Worm (Caenorhabditis elegans) whole organism, young adult: ENCODE data around the gene Y45G12B.3.

Experiments
- B0035.1 ChIP-seq: sonication (generic microtip); optimal IDR thresholded peaks from 2 replicates; lab custom pipeline; 2016; ENCODE audit warnings: missing genetic modification characterization, mild to moderate bottlenecking, missing compliant biosample characterization, missing genotype, missing genetic modification reagents
- B0336.3 ChIP-seq: fragments of 200-800 bp; sonication (Bioruptor generic); IDR thresholded peaks from 2 replicates; pipeline ENCODE4 v1.3.6; 2022; ENCODE audit warnings: missing genetic modification characterization, missing compliant biosample characterization
- C06A6.2 ChIP-seq: fragments of 200-800 bp; sonication (Bioruptor generic); conservative IDR thresholded peaks from 2 replicates; pipeline ENCODE4 v1.3.6; 2022; ENCODE audit warnings: missing genetic modification characterization, missing compliant biosample characterization
- F10E7.11 ChIP-seq: sonication (generic microtip); optimal IDR thresholded peaks from 2 replicates; lab custom pipeline; 2017; ENCODE audit warnings: mild to moderate bottlenecking, missing genetic modification characterization, moderate library complexity, missing compliant biosample characterization
- F49E8.2 ChIP-seq: sonication (generic microtip); optimal IDR thresholded peaks from 3 replicates; lab custom pipeline; 2017; ENCODE audit warnings: missing genetic modification characterization, mild to moderate bottlenecking, missing compliant biosample characterization, antibody characterized with exemption, moderate library complexity; ENCODE audit not compliant: insufficient read depth
- F52B5.7 ChIP-seq: sonication (generic microtip); optimal IDR thresholded peaks from 2 replicates; lab custom pipeline; 2016; ENCODE audit warnings: mild to moderate bottlenecking, missing genetic modification characterization, missing compliant biosample characterization
- F55B11.4 ChIP-seq: sonication (generic microtip); optimal IDR thresholded peaks from 2 replicates; lab custom pipeline; 2016; ENCODE audit warnings: missing compliant biosample characterization, missing genetic modification characterization, borderline replicate concordance; ENCODE audit not compliant: insufficient read depth
- K11D2.4 ChIP-seq: fragments of 200-800 bp; sonication (Bioruptor generic); IDR thresholded peaks from 2 replicates; pipeline ENCODE4 v1.3.6; 2022; ENCODE audit warnings: missing genetic modification reagents, missing genetic modification characterization, missing compliant biosample characterization
- T07F8.4 ChIP-seq: sonication (generic microtip); optimal IDR thresholded peaks from 2 replicates; lab custom pipeline; 2016; ENCODE audit warnings: mild to moderate bottlenecking, missing genetic modification characterization, moderate library complexity, missing compliant biosample characterization
- T26A5.8 ChIP-seq: sonication (generic microtip); optimal IDR thresholded peaks from 2 replicates; lab custom pipeline; 2016; ENCODE audit warnings: missing genetic modification characterization, missing compliant biosample characterization
- Y56A3A.18 ChIP-seq: fragments of 200-800 bp; sonication (Bioruptor generic); IDR thresholded peaks from 2 replicates; pipeline ENCODE4 v1.3.6; 2022; ENCODE audit warnings: missing genetic modification reagents, missing genetic modification characterization, missing compliant biosample characterization
- ZK185.1 ChIP-seq: sonication (generic microtip); optimal IDR thresholded peaks from 2 replicates; lab custom pipeline; 2016; ENCODE audit warnings: mild to moderate bottlenecking, missing genetic modification characterization, missing compliant biosample characterization; ENCODE audit not compliant: poor library complexity, severe bottlenecking
- akir-1 ChIP-seq: fragments of 200-800 bp; sonication (Bioruptor generic); optimal IDR thresholded peaks from 2 replicates; lab custom pipeline; 2018; ENCODE audit warnings: mild to moderate bottlenecking, missing genetic modification characterization, moderate library complexity, missing compliant biosample characterization
- ama-1 ChIP-seq, 3 experiments: fragments of 150-350 bp in 1 of 3; sonication (generic microtip) in 2 of 3; optimal IDR thresholded peaks; 2 replicates each; lab custom pipeline; 2014 to 2018; ENCODE audit warnings: missing biosample characterization in 2 of 3, missing genetic modification characterization in 2 of 3, missing genetic modification reagents in 2 of 3
- attf-3 ChIP-seq: fragments of 200-800 bp; sonication (Bioruptor generic); conservative IDR thresholded peaks from 2 replicates; pipeline ENCODE4 v1.3.6; 2022; ENCODE audit warnings: missing genetic modification reagents, missing genetic modification characterization, missing compliant biosample characterization
- attf-5 ChIP-seq: fragments of 200-800 bp; sonication (Bioruptor generic); optimal IDR thresholded peaks from 2 replicates; lab custom pipeline; 2018; ENCODE audit warnings: mild to moderate bottlenecking, missing genetic modification characterization, missing compliant biosample characterization
- attf-6 ChIP-seq: fragments of 200-800 bp; sonication (Bioruptor generic); IDR thresholded peaks from 2 replicates; pipeline ENCODE4 v1.3.6; 2022; ENCODE audit warnings: missing genetic modification reagents, missing genetic modification characterization, missing compliant biosample characterization
- ccch-3 ChIP-seq: fragments of 200-800 bp; sonication (Bioruptor generic); optimal IDR thresholded peaks from 2 replicates; lab custom pipeline; 2018; ENCODE audit warnings: mild to moderate bottlenecking, missing genetic modification characterization, missing compliant biosample characterization
- cebp-2 ChIP-seq: fragments of 200-800 bp; sonication (Bioruptor generic); IDR thresholded peaks from 2 replicates; pipeline ENCODE4 v1.3.6; 2022; ENCODE audit warnings: missing genetic modification characterization, missing compliant biosample characterization
- ceh-100 ChIP-seq: fragments of 200-800 bp; sonication (Bioruptor generic); IDR thresholded peaks from 2 replicates; pipeline ENCODE4 v1.3.6; 2022; ENCODE audit warnings: missing genetic modification reagents, missing genetic modification characterization, missing compliant biosample characterization
- ceh-27 ChIP-seq: fragments of 200-800 bp; sonication (Bioruptor generic); optimal IDR thresholded peaks from 2 replicates; lab custom pipeline; 2018; ENCODE audit warnings: mild to moderate bottlenecking, missing genetic modification characterization, moderate library complexity, missing compliant biosample characterization
- ceh-40 ChIP-seq: fragments of 200-800 bp; sonication (Bioruptor generic); IDR thresholded peaks from 2 replicates; pipeline ENCODE4 v1.3.6; 2022; ENCODE audit warnings: missing genetic modification characterization, missing compliant biosample characterization
- ceh-79 ChIP-seq: sonication (generic microtip); optimal IDR thresholded peaks from 2 replicates; lab custom pipeline; 2017; ENCODE audit warnings: mild to moderate bottlenecking, missing genetic modification characterization, missing compliant biosample characterization
- ceh-91 ChIP-seq: fragments of 200-800 bp; sonication (Bioruptor generic); IDR thresholded peaks from 2 replicates; pipeline ENCODE4 v1.3.6; 2022; ENCODE audit warnings: missing genetic modification reagents, missing genetic modification characterization, missing compliant biosample characterization
- chd-7 ChIP-seq: sonication (generic microtip); optimal IDR thresholded peaks from 2 replicates; lab custom pipeline; 2016; ENCODE audit warnings: mild to moderate bottlenecking, missing genetic modification characterization, moderate library complexity, missing compliant biosample characterization
- dox-1 ChIP-seq: fragments of 200-800 bp; sonication (Bioruptor generic); IDR thresholded peaks from 2 replicates; pipeline ENCODE4 v1.3.6; 2022; ENCODE audit warnings: missing genetic modification reagents, missing genetic modification characterization, missing compliant biosample characterization
- efl-1 ChIP-seq: fragments of 150-350 bp; optimal IDR thresholded peaks from 2 replicates; lab custom pipeline; 2014; ENCODE audit warnings: missing biosample characterization, missing genetic modification reagents, missing genetic modification characterization
- egl-18 ChIP-seq: fragments of 200-800 bp; sonication (Bioruptor generic); IDR thresholded peaks from 2 replicates; pipeline ENCODE4 v1.3.6; 2022; ENCODE audit warnings: missing genetic modification reagents, missing genetic modification characterization, missing compliant biosample characterization
- egrh-3 ChIP-seq: fragments of 200-800 bp; sonication (Bioruptor generic); IDR thresholded peaks from 2 replicates; pipeline ENCODE4 v1.3.6; 2022; ENCODE audit warnings: missing genetic modification reagents, missing genetic modification characterization, missing compliant biosample characterization
- gei-17 ChIP-seq: fragments of 200-800 bp; sonication (Bioruptor generic); optimal IDR thresholded peaks from 2 replicates; lab custom pipeline; 2018; ENCODE audit warnings: mild to moderate bottlenecking, missing genetic modification characterization, missing compliant biosample characterization
- hrde-1 ChIP-seq: sonication (generic microtip); optimal IDR thresholded peaks from 2 replicates; lab custom pipeline; 2016; ENCODE audit warnings: missing genetic modification characterization, mild to moderate bottlenecking, missing compliant biosample characterization, moderate library complexity, missing genotype, missing genetic modification reagents, borderline replicate concordance
- hsf-1 ChIP-seq: fragments of 200-800 bp; sonication (Bioruptor generic); IDR thresholded peaks from 2 replicates; pipeline ENCODE4 v1.3.6; 2022; ENCODE audit warnings: missing genetic modification reagents, missing genetic modification characterization, missing compliant biosample characterization
- lsy-27 ChIP-seq: sonication (generic microtip); optimal IDR thresholded peaks from 2 replicates; lab custom pipeline; 2017; ENCODE audit warnings: missing genetic modification characterization, mild to moderate bottlenecking, missing compliant biosample characterization, antibody characterized with exemption, missing genotype, borderline replicate concordance; ENCODE audit not compliant: insufficient read depth
- madf-10 ChIP-seq: sonication (generic microtip); optimal IDR thresholded peaks from 2 replicates; lab custom pipeline; 2016; ENCODE audit warnings: mild to moderate bottlenecking, missing genetic modification characterization, missing compliant biosample characterization
- madf-8 ChIP-seq: fragments of 200-800 bp; sonication (Bioruptor generic); conservative IDR thresholded peaks from 2 replicates; pipeline ENCODE4 v1.3.6; 2022; ENCODE audit warnings: missing genetic modification reagents, missing genetic modification characterization, missing compliant biosample characterization
- mxl-1 ChIP-seq: sonication (generic microtip); optimal IDR thresholded peaks from 2 replicates; lab custom pipeline; 2016; ENCODE audit warnings: missing genetic modification characterization, missing compliant biosample characterization
- nfya-1 ChIP-seq: sonication (generic microtip); optimal IDR thresholded peaks from 2 replicates; lab custom pipeline; 2017; ENCODE audit warnings: antibody characterized with exemption, missing compliant biosample characterization, missing genetic modification characterization, borderline replicate concordance; ENCODE audit not compliant: insufficient read depth
- nfya-2 ChIP-seq: fragments of 200-800 bp; sonication (Bioruptor generic); IDR thresholded peaks from 2 replicates; pipeline ENCODE4 v1.3.6; 2022; ENCODE audit warnings: missing genetic modification reagents, missing genetic modification characterization, missing compliant biosample characterization
- nfyb-1 ChIP-seq: fragments of 200-800 bp; sonication (Bioruptor generic); IDR thresholded peaks from 2 replicates; pipeline ENCODE4 v1.3.6; 2022; ENCODE audit warnings: missing genetic modification reagents, missing genetic modification characterization, missing compliant biosample characterization
- rcor-1 ChIP-seq: fragments of 200-800 bp; sonication (Bioruptor generic); IDR thresholded peaks from 2 replicates; pipeline ENCODE4 v1.3.6; 2022; ENCODE audit warnings: missing genetic modification reagents, missing genetic modification characterization, missing compliant biosample characterization
- rec-8 ChIP-seq, 2 experiments: sonication (generic microtip); optimal IDR thresholded peaks; 2 replicates each; lab custom pipeline; 2016; ENCODE audit warnings: mild to moderate bottlenecking in 2 of 2, missing genetic modification characterization in 2 of 2, missing genetic modification reagents in 2 of 2, missing genotype in 2 of 2, missing biosample characterization in 1 of 2, missing compliant biosample characterization in 1 of 2, moderate library complexity in 1 of 2
- snpc-1.1 ChIP-seq: sonication (generic microtip); optimal IDR thresholded peaks from 2 replicates; lab custom pipeline; 2017; ENCODE audit warnings: missing genetic modification characterization, mild to moderate bottlenecking, missing compliant biosample characterization, antibody characterized with exemption, moderate library complexity, missing genotype, missing genetic modification reagents; ENCODE audit not compliant: insufficient read depth
- somi-1 ChIP-seq: fragments of 200-800 bp; sonication (Bioruptor generic); optimal IDR thresholded peaks from 2 replicates; lab custom pipeline; 2018; ENCODE audit warnings: mild to moderate bottlenecking, missing genetic modification characterization, missing compliant biosample characterization
- unc-62 ChIP-seq: fragments of 150-350 bp; optimal IDR thresholded peaks from 2 replicates; lab custom pipeline; 2014; ENCODE audit warnings: missing biosample characterization, missing genetic modification reagents, missing genetic modification characterization
- ztf-28 ChIP-seq: fragments of 200-800 bp; sonication (Bioruptor generic); IDR thresholded peaks from 2 replicates; pipeline ENCODE4 v1.3.6; 2022; ENCODE audit warnings: missing genetic modification reagents, missing genetic modification characterization, missing compliant biosample characterization
- ztf-3 ChIP-seq: fragments of 200-800 bp; sonication (Bioruptor generic); optimal IDR thresholded peaks from 2 replicates; lab custom pipeline; 2018; ENCODE audit warnings: mild to moderate bottlenecking, missing genetic modification characterization, missing compliant biosample characterization

Gene Y45G12B.3

DNA sequence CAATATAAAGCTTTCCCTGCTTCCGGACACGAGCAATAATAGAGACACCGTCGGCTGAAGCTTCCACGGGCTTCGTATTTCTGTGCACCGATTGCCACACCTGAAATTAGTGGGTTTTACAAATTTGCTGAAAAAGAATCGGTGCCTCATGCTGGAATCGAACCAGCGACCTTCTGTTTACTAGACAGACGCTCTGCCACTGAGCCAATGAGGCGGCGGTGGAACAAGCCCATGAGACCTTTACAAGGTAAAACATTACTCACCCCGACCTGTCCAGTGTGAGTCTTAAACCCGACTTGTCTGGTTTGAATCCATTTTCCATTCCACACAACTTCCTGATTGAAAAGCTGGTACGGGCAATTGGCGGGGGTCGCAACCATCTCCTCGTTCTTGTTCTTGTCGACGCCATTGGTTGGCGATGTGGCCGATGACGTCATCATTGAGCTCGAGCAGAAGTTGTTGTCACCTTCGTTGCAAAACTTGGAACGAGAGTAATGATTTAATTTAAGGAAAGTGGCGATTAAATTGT lies 31.5 kb downstream of the Y45G12B.3 start, which contains the start of gene ndx-2 (continued):
- peak; percentile 33 for TF ChIP-seq efl-1
- TF ChIP-seq C06A6.2 (GFP tag; lab: Robert Waterston, UW) = no peak
- peak; percentile 60; the same call in 1 of the 2 replicates for TF ChIP-seq attf-6 (GFP tag; lab: Robert Waterston, UW)
- peak; percentile 3 for TF ChIP-seq hrde-1 (tag; lab: Kevin White, UChicago)
- TF ChIP-seq B0336.3 = peak; percentile 55; the same call in 1 of the 2 replicates
- peak in 1 of 2 experiments; percentile 69 for TF ChIP-seq rec-8 (tag; optimal IDR thresholded peaks at IDR 0.05; lab: Kevin White, UChicago)
- TF ChIP-seq ztf-28 (GFP tag; lab: Robert Waterston, UW) = no peak
- TF ChIP-seq snpc-1.1 (tag; lab: Kevin White, UChicago) = peak; percentile 17
- TF ChIP-seq hsf-1 (GFP tag; lab: Robert Waterston, UW) = no peak
- TF ChIP-seq F52B5.7 (tag; lab: Kevin White, UChicago) = peak; percentile 68
- TF ChIP-seq nfyb-1 (GFP tag; lab: Robert Waterston, UW) = peak; percentile 78
- no peak for TF ChIP-seq ztf-3
- TF ChIP-seq rcor-1 (GFP tag; lab: Robert Waterston, UW) = peak; percentile 65
- 0 out of 2 replicates have a peak, but pooled peaks have one; percentile 49 for TF ChIP-seq Y56A3A.18 (GFP tag; lab: Robert Waterston, UW)
- TF ChIP-seq mxl-1 = peak; percentile 84
- peak; percentile 48 for TF ChIP-seq F49E8.2 (tag; lab: Kevin White, UChicago)
- TF ChIP-seq dox-1 (GFP tag; lab: Robert Waterston, UW) = peak; percentile 78
- TF ChIP-seq egl-18 (GFP tag; lab: Robert Waterston, UW) = no peak
- TF ChIP-seq F55B11.4 (tag; lab: Kevin White, UChicago) = no peak
- TF ChIP-seq ceh-40 (GFP tag; lab: Robert Waterston, UW) = 0 out of 2 replicates have a peak, but pooled peaks have one; percentile 22
- TF ChIP-seq T07F8.4 (tag; lab: Kevin White, UChicago) = peak; percentile 45
- TF ChIP-seq nfya-2 (GFP tag; lab: Robert Waterston, UW) = no peak
- TF ChIP-seq lsy-27 (tag; lab: Kevin White, UChicago) = no peak
- TF ChIP-seq gei-17 (GFP tag; lab: Kevin White, UChicago) = no peak
- no peak for TF ChIP-seq cebp-2 (GFP tag; lab: Robert Waterston, UW)
- TF ChIP-seq B0035.1 (tag; lab: Kevin White, UChicago) = no peak
- peak; percentile 55 for TF ChIP-seq attf-5 (GFP tag; lab: Kevin White, UChicago)
- TF ChIP-seq ama-1 (optimal IDR thresholded peaks at IDR 0.05; lab: Kevin White, UChicago) = no peak
- peak in 1 of 2 experiments; percentile 83 for TF ChIP-seq ama-1 (GFP tag; optimal IDR thresholded peaks at IDR 0.05; lab: Kevin White, UChicago)
- no peak for TF ChIP-seq chd-7
- peak; percentile 1 for TF ChIP-seq somi-1 (GFP tag; lab: Kevin White, UChicago)
- no peak for TF ChIP-seq akir-1 (GFP tag; lab: Kevin White, UChicago)
- no peak for TF ChIP-seq attf-3
- TF ChIP-seq madf-10 (tag; lab: Kevin White, UChicago) = peak; percentile 21
- no peak for TF ChIP-seq unc-62
- TF ChIP-seq ZK185.1 (tag; lab: Kevin White, UChicago) = no peak
- peak; percentile 24; the same call in 1 of the 2 replicates for TF ChIP-seq egrh-3 (GFP tag; lab: Robert Waterston, UW)
- no peak for TF ChIP-seq madf-8
- TF ChIP-seq ceh-100 (GFP tag; lab: Robert Waterston, UW) = 0 out of 2 replicates have a peak, but pooled peaks have one; percentile 28
- peak; percentile 1 for TF ChIP-seq F10E7.11
- TF ChIP-seq ccch-3 = no peak
- TF ChIP-seq T26A5.8 = peak; percentile 3
- TF ChIP-seq K11D2.4 (GFP tag; lab: Robert Waterston, UW) = no peak
- 0 out of 2 replicates have a peak, but pooled peaks have one; percentile 13 for TF ChIP-seq ceh-91
- TF ChIP-seq nfya-1 (tag; lab: Kevin White, UChicago) = no peak
- TF ChIP-seq ceh-79 = no peak
- TF ChIP-seq ceh-27 (GFP tag; lab: Kevin White, UChicago) = peak; percentile 8
